Fruit fly (Drosophila melanogaster): ENCODE data around the gene CG11663.

CG11663 gene

DNA sequence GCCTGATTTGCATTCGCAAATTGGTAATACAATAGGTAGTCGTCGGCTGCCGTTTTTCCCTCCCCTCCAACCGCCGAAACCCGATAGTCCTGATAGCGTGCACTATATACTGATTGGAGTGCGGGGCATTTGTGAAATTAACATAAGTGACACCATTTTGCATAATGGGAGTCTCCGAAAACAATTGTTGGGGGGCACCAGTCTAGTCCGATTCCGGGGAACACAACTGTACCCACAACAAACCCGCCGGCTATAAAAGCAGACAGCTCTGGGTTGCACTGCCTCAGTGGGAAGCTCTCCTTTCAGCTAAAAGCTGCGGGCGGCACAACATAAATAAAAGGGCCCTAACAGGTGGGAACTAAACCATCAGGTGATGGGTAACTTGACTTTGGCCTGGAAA is 32.0 kb upstream of the CG11663 start, which contains the start of gene CG14634:
TSS of gene CG14634 (plus strand) at position 301 of the 400 bp plus-strand sequence.
- no peak for TF ChIP-seq CG31441 (GFP tag; IDR thresholded peaks at IDR 0.05)
- no peak for TF ChIP-seq Sry-β (GFP tag; optimal IDR thresholded peaks at IDR 0.05)
- no peak for TF ChIP-seq D19B (GFP tag; optimal IDR thresholded peaks at IDR 0.05)
- TF ChIP-seq kay (GFP tag; optimal IDR thresholded peaks at IDR 0.05) = no peak
- no peak for TF ChIP-seq CG4730 (GFP tag; IDR thresholded peaks at IDR 0.05)
- TF ChIP-seq abd-A (tag; optimal IDR thresholded peaks at IDR 0.05) = no peak
- TF ChIP-seq esg (GFP tag; conservative IDR thresholded peaks at IDR 0.05) = no peak
- TF ChIP-seq CG7372 (GFP tag; IDR thresholded peaks at IDR 0.05) = no peak
- no peak for TF ChIP-seq sens-2 (GFP tag; IDR thresholded peaks at IDR 0.05)
- TF ChIP-seq Ravus (GFP tag; IDR thresholded peaks at IDR 0.05) = no peak
- TF ChIP-seq cato (GFP tag; optimal IDR thresholded peaks at IDR 0.05; ENCODE audit: borderline replicate concordance) = no peak
- no peak for TF ChIP-seq CHES-1-like (GFP tag; optimal IDR thresholded peaks at IDR 0.05)

DNA sequence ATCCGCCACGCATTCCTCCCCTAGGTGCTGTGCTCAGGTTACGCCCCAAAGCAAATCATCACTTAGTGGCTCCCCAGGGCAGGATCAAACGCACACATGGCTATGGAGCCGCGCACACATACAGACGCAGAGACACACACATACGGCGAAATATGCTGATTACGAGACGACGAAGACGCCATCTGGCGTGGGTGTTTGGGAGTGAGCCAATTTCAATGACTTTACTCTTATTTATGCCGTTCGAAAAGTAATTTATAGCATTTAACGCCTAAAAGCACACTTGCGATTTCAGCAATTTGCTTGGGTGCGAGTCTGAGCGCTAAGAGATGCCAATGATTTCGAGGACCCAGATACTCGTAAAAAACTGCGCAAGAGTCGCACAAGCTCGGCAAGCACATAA is 25.8 kb upstream of the CG11663 start:
- no peak for TF ChIP-seq Nf-YB (GFP tag; optimal IDR thresholded peaks at IDR 0.05)
- TF ChIP-seq CTCF (GFP tag; optimal IDR thresholded peaks at IDR 0.05) = peak; percentile 74
- no peak for TF ChIP-seq wor (GFP tag; IDR thresholded peaks at IDR 0.05)
- no peak for TF ChIP-seq tll (GFP tag; optimal IDR thresholded peaks at IDR 0.05)
- TF ChIP-seq CG2129 (GFP tag; IDR thresholded peaks at IDR 0.05; ENCODE audit: partially characterized antibody) = no peak
- TF ChIP-seq CG13624 (GFP tag; optimal IDR thresholded peaks at IDR 0.05) = no peak
- TF ChIP-seq CG6854 (GFP tag; optimal IDR thresholded peaks at IDR 0.05) = no peak

DNA sequence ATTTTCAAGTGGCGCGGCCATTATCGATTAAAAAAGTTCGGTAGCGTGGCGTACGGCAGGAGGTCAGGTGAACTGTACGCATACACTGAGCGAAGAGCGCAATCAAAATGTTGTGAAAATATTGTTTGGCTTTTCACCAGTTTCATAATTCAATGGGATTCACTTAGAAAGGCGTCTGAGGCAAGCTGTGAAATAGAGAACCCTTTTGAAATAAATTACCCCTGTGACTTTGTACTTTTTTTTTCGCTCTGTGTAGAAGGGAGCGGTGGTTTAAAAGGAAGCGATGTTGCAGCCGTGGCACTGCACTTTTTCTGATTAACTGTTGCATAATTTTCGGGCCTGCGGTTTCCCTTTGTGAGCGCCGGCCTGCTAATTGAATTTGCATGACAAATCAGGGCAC is 20.5 kb upstream of the CG11663 start:
- TF ChIP-seq HHEX (GFP tag; optimal IDR thresholded peaks at IDR 0.05) (peak; percentile 2), chm (GFP tag; IDR thresholded peaks at IDR 0.05) (no peak), CG14441 (GFP tag; IDR thresholded peaks at IDR 0.05) (no peak), fd96Cb (tag; optimal IDR thresholded peaks at IDR 0.05) (peak; percentile 2), Ets65A (GFP tag) (peak; percentile 89), kay (GFP tag; optimal IDR thresholded peaks at IDR 0.05) (no peak), CG15514 (GFP tag; optimal IDR thresholded peaks at IDR 0.05) (peak; percentile 14), CG2889 (GFP tag; IDR thresholded peaks at IDR 0.05) (no peak), p53 (GFP tag; optimal IDR thresholded peaks at IDR 0.05) (no peak), CG18619 (GFP tag; optimal IDR thresholded peaks at IDR 0.05) (no peak), bab2 (GFP tag; optimal IDR thresholded peaks at IDR 0.05) (peak; percentile 11), onecut (GFP tag; IDR thresholded peaks at IDR 0.05) (peak; percentile 75), Blimp-1 (GFP tag; optimal IDR thresholded peaks at IDR 0.05) (peak; percentile 22), CG18599 (GFP tag; optimal IDR thresholded peaks at IDR 0.05) (peak; percentile 46), CG6689 (GFP tag; IDR thresholded peaks at IDR 0.05) (peak; percentile 34; the same call in 1 of the 2 replicates), Adf1 (GFP tag; IDR thresholded peaks at IDR 0.05) (no peak), CG13424 (tag; optimal IDR thresholded peaks at IDR 0.05) (peak; percentile 23), sisA (GFP tag; IDR thresholded peaks at IDR 0.05) (peak; percentile 16; the same call in 1 of the 2 replicates), CG2120 (GFP tag; optimal IDR thresholded peaks at IDR 0.05) (peak; percentile 43), CG4424 (GFP tag; optimal IDR thresholded peaks at IDR 0.05) (peak; percentile 19), gem (tag; optimal IDR thresholded peaks at IDR 0.05) (peak; percentile 47), CoRest (tag; optimal IDR thresholded peaks at IDR 0.05) (no peak), HLH54F (GFP tag; optimal IDR thresholded peaks at IDR 0.05) (peak; percentile 1), Hmr (GFP tag; optimal IDR thresholded peaks at IDR 0.05) (peak; percentile 19), CG2712 (tag; optimal IDR thresholded peaks at IDR 0.05) (peak; percentile 8), CG9932 (GFP tag; IDR thresholded peaks at IDR 0.05) (0 out of 2 replicates have a peak, but pooled peaks have one; percentile 11), Trl (optimal IDR thresholded peaks at IDR 0.05) (no peak), Trl (GFP tag; optimal IDR thresholded peaks at IDR 0.05) (no peak), pnt (GFP tag; optimal IDR thresholded peaks at IDR 0.05) (peak; percentile 43), tin (GFP tag; optimal IDR thresholded peaks at IDR 0.05) (peak; percentile 20), crc (GFP tag; optimal IDR thresholded peaks at IDR 0.05) (no peak), CG32772 (GFP tag; IDR thresholded peaks at IDR 0.05) (0 out of 2 replicates have a peak, but pooled peaks have one; percentile 10)
